Worm (Caenorhabditis elegans): ENCODE measurements around the gene F41E6.15.
A peak's percentile ranks its signal among the peaks of the same experiment; 100 is the strongest.

F41E6.15 gene

DNA sequence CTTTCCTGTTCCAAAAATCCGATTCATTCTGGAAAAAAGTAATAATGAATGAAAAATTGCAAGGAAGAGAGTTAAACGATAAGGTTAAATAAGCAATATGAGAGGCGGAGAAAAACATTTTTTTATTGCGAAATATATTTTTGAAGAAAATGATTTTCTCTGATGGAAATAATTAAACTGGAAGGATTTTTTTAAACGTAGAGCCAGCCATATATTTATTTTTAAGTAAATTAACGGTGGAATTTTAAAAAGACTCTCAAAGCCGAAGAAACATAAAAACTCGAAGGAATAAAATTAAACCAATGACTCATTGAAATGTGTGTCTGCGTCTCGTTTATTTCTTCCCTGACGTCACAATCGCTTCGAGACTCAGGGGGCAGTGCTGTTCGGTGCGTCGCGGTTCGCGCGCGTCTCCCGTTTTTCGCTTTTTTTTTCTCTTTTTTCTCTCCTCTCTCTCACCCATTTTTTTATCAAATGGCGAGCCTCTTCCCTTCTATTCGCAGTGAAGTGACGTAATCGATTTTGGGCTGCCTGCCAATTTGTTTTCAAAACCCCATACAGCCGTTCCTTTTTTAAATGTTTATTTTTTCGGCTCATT is 3.7 kb upstream of the F41E6.15 start, which contains the start of gene vps-60:
TSS of gene vps-60 (minus strand) at position 30 of the 598 bp plus-strand sequence.
- TF ChIP-seq lin-54 (GFP tag; optimal IDR thresholded peaks at IDR 0.05) (peak; percentile 73), lin-35 (GFP tag; optimal IDR thresholded peaks at IDR 0.05) (peak; percentile 8 to 77 (median 10)), ztf-25 (GFP tag; IDR thresholded peaks at IDR 0.05) (no peak), efl-1 (GFP tag; optimal IDR thresholded peaks at IDR 0.05) (peak; percentile 67), F52B5.7 (tag; optimal IDR thresholded peaks at IDR 0.05) (no peak), mel-28 (tag; optimal IDR thresholded peaks at IDR 0.05; ENCODE audit: borderline replicate concordance) (no peak), snpc-4 (GFP tag; optimal IDR thresholded peaks at IDR 0.05) (peak; percentile 49), snpc-4 (tag; optimal IDR thresholded peaks at IDR 0.05) (peak; percentile 69 to 80 (median 76)), snpc-3.4 (tag; optimal IDR thresholded peaks at IDR 0.05) (peak; percentile 84), pha-4 (tag; optimal IDR thresholded peaks at IDR 0.05) (peak; percentile 82), akir-1 (GFP tag; optimal IDR thresholded peaks at IDR 0.05) (no peak), tbx-9 (tag; optimal IDR thresholded peaks at IDR 0.05; ENCODE audit: borderline replicate concordance) (no peak), nhr-120 (GFP tag; IDR thresholded peaks at IDR 0.05) (no peak), F39B2.1 (GFP tag; IDR thresholded peaks at IDR 0.05) (no peak), atf-7 (tag; optimal IDR thresholded peaks at IDR 0.05) (peak; percentile 95), athp-1 (tag; optimal IDR thresholded peaks at IDR 0.05) (peak; percentile 81), C06A6.2 (GFP tag; conservative IDR thresholded peaks at IDR 0.05) (peak; percentile 71; the same call in 1 of the 2 replicates), ekl-4 (GFP tag; IDR thresholded peaks at IDR 0.05) (peak; percentile 88), madf-10 (tag; optimal IDR thresholded peaks at IDR 0.05) (peak; percentile 98), bed-2 (GFP tag; IDR thresholded peaks at IDR 0.05) (no peak), ceh-27 (GFP tag; optimal IDR thresholded peaks at IDR 0.05) (peak; percentile 86), egl-18 (GFP tag; IDR thresholded peaks at IDR 0.05) (0 out of 2 replicates have a peak, but pooled peaks have one; percentile 29), attf-5 (GFP tag; optimal IDR thresholded peaks at IDR 0.05) (peak; percentile 97), tlf-1 (GFP tag; optimal IDR thresholded peaks at IDR 0.05) (peak; percentile 80), C17E4.6 (GFP tag; IDR thresholded peaks at IDR 0.05) (0 out of 2 replicates have a peak, but pooled peaks have one; percentile 37), hmg-20 (GFP tag; IDR thresholded peaks at IDR 0.05) (0 out of 2 replicates have a peak, but pooled peaks have one; percentile 10), cebp-1 (GFP tag; IDR thresholded peaks at IDR 0.05) (peak; percentile 73), cebp-1 (tag; optimal IDR thresholded peaks at IDR 0.05) (peak; percentile 92), F49E8.2 (tag; optimal IDR thresholded peaks at IDR 0.05; ENCODE audit: insufficient read depth) (peak; percentile 61), attf-3 (GFP tag; conservative IDR thresholded peaks at IDR 0.05) (peak; percentile 50; the same call in 1 of the 2 replicates), ztf-3 (GFP tag; optimal IDR thresholded peaks at IDR 0.05) (peak; percentile 2), hsf-1 (GFP tag; IDR thresholded peaks at IDR 0.05) (no peak), K11D2.4 (GFP tag; IDR thresholded peaks at IDR 0.05) (peak; percentile 92), die-1 (tag; optimal IDR thresholded peaks at IDR 0.05) (peak; percentile 41), nfyb-1 (GFP tag; IDR thresholded peaks at IDR 0.05) (peak; percentile 78), hmg-1.2 (GFP tag; IDR thresholded peaks at IDR 0.05) (peak; percentile 77), repo-1 (tag; optimal IDR thresholded peaks at IDR 0.05) (peak; percentile 20), egl-44 (GFP tag; IDR thresholded peaks at IDR 0.05) (peak; percentile 77), rcor-1 (GFP tag; IDR thresholded peaks at IDR 0.05) (peak; percentile 66), Y67H2A.10 (GFP tag; conservative IDR thresholded peaks at IDR 0.05) (no peak), D2030.7 (GFP tag; IDR thresholded peaks at IDR 0.05) (peak; percentile 63), tbp1 (GFP tag; optimal IDR thresholded peaks at IDR 0.05) (peak; percentile 70), nhr-90 (tag; optimal IDR thresholded peaks at IDR 0.05) (peak; percentile 48), egrh-3 (GFP tag; IDR thresholded peaks at IDR 0.05) (peak; percentile 59), zfh-2 (GFP tag; conservative IDR thresholded peaks at IDR 0.05) (peak; percentile 97), xnd-1 (tag; optimal IDR thresholded peaks at IDR 0.05) (no peak), ZK185.1 (tag; optimal IDR thresholded peaks at IDR 0.05; ENCODE audit: poor library complexity, severe bottlenecking) (peak; percentile 21), F37B4.10 (GFP tag; IDR thresholded peaks at IDR 0.05) (no peak)
